Worm (Caenorhabditis elegans): ENCODE measurements around the gene Y42H9AR.4.

DNA sequence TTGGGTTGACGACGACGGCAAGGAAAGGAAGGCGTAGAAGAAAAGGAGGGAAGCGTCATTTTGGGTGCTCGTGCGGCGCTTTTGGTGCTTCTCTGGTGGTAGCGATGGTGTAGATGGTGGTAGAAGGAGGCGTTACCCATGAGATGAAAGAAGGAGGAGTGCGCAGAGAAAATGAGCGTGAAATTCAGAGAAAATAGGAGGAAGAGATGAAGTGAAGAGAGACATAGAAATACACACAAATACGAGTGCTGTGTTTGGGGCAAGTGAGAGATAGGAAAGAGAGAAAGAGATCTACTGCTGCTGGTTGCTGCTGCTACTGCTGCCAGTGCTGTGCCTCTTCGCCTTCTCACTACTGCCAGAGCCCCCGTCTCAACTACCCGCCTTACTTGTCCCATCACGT is 45.4 kb downstream of the Y42H9AR.4 start:
- TF ChIP-seq R02D3.7 (tag; optimal IDR thresholded peaks at IDR 0.05), result no peak
- TF ChIP-seq lin-39 (tag; optimal IDR thresholded peaks at IDR 0.05), result peak; percentile 51
- TF ChIP-seq mml-1 (tag; optimal IDR thresholded peaks at IDR 0.05), result no peak
- TF ChIP-seq nhr-43 (tag; optimal IDR thresholded peaks at IDR 0.05; ENCODE audit: poor library complexity, severe bottlenecking), result no peak
- no peak for TF ChIP-seq nhr-76 (tag; optimal IDR thresholded peaks at IDR 0.05)
- TF ChIP-seq nhr-25 (tag; optimal IDR thresholded peaks at IDR 0.05), result no peak
- no peak for TF ChIP-seq daf-12 (tag; optimal IDR thresholded peaks at IDR 0.05)
- TF ChIP-seq ztf-11 (tag; optimal IDR thresholded peaks at IDR 0.05), result no peak

All from whole organism, L3 larva.